Worm (Caenorhabditis elegans) whole organism, L3 larva: Measurements from ENCODE around the gene F20C5.7.

Experiments used
- ZK546.5 ChIP-seq: sonication (generic microtip); optimal IDR thresholded peaks from 2 replicates; lab custom pipeline; 2017; ENCODE audit warnings: missing biosample characterization, missing genetic modification characterization
- aly-2 ChIP-seq: fragments of 150-350 bp; optimal IDR thresholded peaks from 2 replicates; lab custom pipeline; 2014; ENCODE audit warnings: missing biosample characterization, missing genetic modification characterization
- mdl-1 ChIP-seq: fragments of 150-350 bp; optimal IDR thresholded peaks from 2 replicates; lab custom pipeline; 2014; ENCODE audit warnings: missing biosample characterization, missing genetic modification characterization
- nhr-23 ChIP-seq: fragments of 150-350 bp; optimal IDR thresholded peaks from 2 replicates; lab custom pipeline; 2014; ENCODE audit warnings: missing biosample characterization, missing genetic modification reagents, missing genetic modification characterization
- pqm-1 ChIP-seq: fragments of 150-350 bp; optimal IDR thresholded peaks from 2 replicates; lab custom pipeline; 2017; ENCODE audit warnings: missing biosample characterization, missing genetic modification characterization, inconsistent platforms
- tbx-2 ChIP-seq: sonication (generic microtip); optimal IDR thresholded peaks from 2 replicates; lab custom pipeline; 2016; ENCODE audit warnings: mild to moderate bottlenecking, missing genetic modification characterization, missing compliant biosample characterization

ce11 chrIV:8778045-8778444, 32.6 kb upstream of the F20C5.7 start, which contains the start of gene C33D9.6:
- TF ChIP-seq nhr-23 (tag; lab: Kevin White, UChicago) (no peak), aly-2 (tag; lab: Kevin White, UChicago) (no peak), tbx-2 (tag; lab: Kevin White, UChicago) (no peak), pqm-1 (tag; lab: Kevin White, UChicago) (no peak), mdl-1 (tag; lab: Kevin White, UChicago) (no peak), ZK546.5 (tag; lab: Kevin White, UChicago) (no peak)
